Fruit fly (Drosophila melanogaster): ENCODE results near the gene Mlc-c.

Gene Mlc-c

dm6 chrX:5637543-5637942, 15.2 kb upstream of the Mlc-c start:
- TF ChIP-seq EcR (GFP tag; optimal IDR thresholded peaks at IDR 0.05) (no peak), CG8478 (optimal IDR thresholded peaks at IDR 0.05) (no peak), Dll (optimal IDR thresholded peaks at IDR 0.05) (no peak), psq (optimal IDR thresholded peaks at IDR 0.05) (no peak), usp (GFP tag; optimal IDR thresholded peaks at IDR 0.05) (no peak), pan (optimal IDR thresholded peaks at IDR 0.05) (no peak)

dm6 chrX:5636529-5637099, 14.3 kb upstream of the Mlc-c start:
- TF ChIP-seq EcR (GFP tag; optimal IDR thresholded peaks at IDR 0.05) (no peak), Dll (optimal IDR thresholded peaks at IDR 0.05) (no peak), usp (GFP tag; optimal IDR thresholded peaks at IDR 0.05) (no peak), CG8478 (optimal IDR thresholded peaks at IDR 0.05) (no peak), psq (optimal IDR thresholded peaks at IDR 0.05) (no peak), pan (optimal IDR thresholded peaks at IDR 0.05) (no peak)

dm6 chrX:5634714-5635113, 12.4 kb upstream of the Mlc-c start:
- no peak for TF ChIP-seq CG8478 (optimal IDR thresholded peaks at IDR 0.05)
- TF ChIP-seq pan (optimal IDR thresholded peaks at IDR 0.05): no peak
- TF ChIP-seq EcR (GFP tag; optimal IDR thresholded peaks at IDR 0.05): no peak
- no peak for TF ChIP-seq psq (optimal IDR thresholded peaks at IDR 0.05)
- no peak for TF ChIP-seq usp (GFP tag; optimal IDR thresholded peaks at IDR 0.05)
- no peak for TF ChIP-seq Dll (optimal IDR thresholded peaks at IDR 0.05)

dm6 chrX:5618562-5618961, 3.8 kb downstream of the Mlc-c start, which contains the start of gene RhoGAP5A:
Gene RhoGAP5A (minus strand): TSS chrX:5618806.
- TF ChIP-seq pan (optimal IDR thresholded peaks at IDR 0.05) (no peak), EcR (GFP tag; optimal IDR thresholded peaks at IDR 0.05) (no peak), psq (optimal IDR thresholded peaks at IDR 0.05) (no peak), CG8478 (optimal IDR thresholded peaks at IDR 0.05) (no peak), Dll (optimal IDR thresholded peaks at IDR 0.05) (no peak), usp (GFP tag; optimal IDR thresholded peaks at IDR 0.05) (no peak)

- TF ChIP-seq Dll (optimal IDR thresholded peaks at IDR 0.05): no peak
- no peak for TF ChIP-seq CG8478 (optimal IDR thresholded peaks at IDR 0.05)
- no peak for TF ChIP-seq psq (optimal IDR thresholded peaks at IDR 0.05)
- no peak for TF ChIP-seq usp (GFP tag; optimal IDR thresholded peaks at IDR 0.05)
- no peak for TF ChIP-seq EcR (GFP tag; optimal IDR thresholded peaks at IDR 0.05)
- no peak for TF ChIP-seq pan (optimal IDR thresholded peaks at IDR 0.05)
Observed at dm6 chrX:5616270-5616669, 6.1 kb downstream of the Mlc-c start, which contains the start of gene CG34434. Gene CG34434 (minus strand): TSS chrX:5616370.

- no peak for TF ChIP-seq pan (optimal IDR thresholded peaks at IDR 0.05)
- no peak for TF ChIP-seq CG8478 (optimal IDR thresholded peaks at IDR 0.05)
- TF ChIP-seq Dll (optimal IDR thresholded peaks at IDR 0.05): no peak
- no peak for TF ChIP-seq psq (optimal IDR thresholded peaks at IDR 0.05)
- TF ChIP-seq EcR (GFP tag; optimal IDR thresholded peaks at IDR 0.05): no peak
- TF ChIP-seq usp (GFP tag; optimal IDR thresholded peaks at IDR 0.05): no peak
Observed at dm6 chrX:5614367-5614766, 8.0 kb downstream of the Mlc-c start, which contains the start of gene CG34435. Gene CG34435 (minus strand): TSS chrX:5614467.

- no peak for TF ChIP-seq EcR (GFP tag; optimal IDR thresholded peaks at IDR 0.05)
- TF ChIP-seq psq (optimal IDR thresholded peaks at IDR 0.05): no peak
- TF ChIP-seq usp (GFP tag; optimal IDR thresholded peaks at IDR 0.05): no peak
- no peak for TF ChIP-seq CG8478 (optimal IDR thresholded peaks at IDR 0.05)
- no peak for TF ChIP-seq Dll (optimal IDR thresholded peaks at IDR 0.05)
- TF ChIP-seq pan (optimal IDR thresholded peaks at IDR 0.05): no peak
Observed at dm6 chrX:5612977-5613376, 9.4 kb downstream of the Mlc-c start.

dm6 chrX:5608472-5608871, 13.9 kb downstream of the Mlc-c start:
- no peak for TF ChIP-seq Dll (optimal IDR thresholded peaks at IDR 0.05)
- TF ChIP-seq psq (optimal IDR thresholded peaks at IDR 0.05): no peak
- TF ChIP-seq CG8478 (optimal IDR thresholded peaks at IDR 0.05): no peak
- TF ChIP-seq usp (GFP tag; optimal IDR thresholded peaks at IDR 0.05): no peak
- TF ChIP-seq pan (optimal IDR thresholded peaks at IDR 0.05): no peak
- TF ChIP-seq EcR (GFP tag; optimal IDR thresholded peaks at IDR 0.05): no peak

- TF ChIP-seq EcR (GFP tag; optimal IDR thresholded peaks at IDR 0.05): no peak
- TF ChIP-seq pan (optimal IDR thresholded peaks at IDR 0.05): no peak
- TF ChIP-seq CG8478 (optimal IDR thresholded peaks at IDR 0.05): no peak
- no peak for TF ChIP-seq usp (GFP tag; optimal IDR thresholded peaks at IDR 0.05)
- no peak for TF ChIP-seq psq (optimal IDR thresholded peaks at IDR 0.05)
- TF ChIP-seq Dll (optimal IDR thresholded peaks at IDR 0.05): no peak
Observed at dm6 chrX:5607647-5608046, 14.7 kb downstream of the Mlc-c start.

dm6 chrX:5606324-5606723, 16.0 kb downstream of the Mlc-c start:
- TF ChIP-seq psq (optimal IDR thresholded peaks at IDR 0.05): no peak
- TF ChIP-seq CG8478 (optimal IDR thresholded peaks at IDR 0.05): no peak

dm6 chrX:5604181-5604580, 18.2 kb downstream of the Mlc-c start:
- TF ChIP-seq psq (optimal IDR thresholded peaks at IDR 0.05) (no peak), usp (GFP tag; optimal IDR thresholded peaks at IDR 0.05) (no peak), CG8478 (optimal IDR thresholded peaks at IDR 0.05) (no peak), Dll (optimal IDR thresholded peaks at IDR 0.05) (no peak), pan (optimal IDR thresholded peaks at IDR 0.05) (no peak), EcR (GFP tag; optimal IDR thresholded peaks at IDR 0.05) (no peak)

dm6 chrX:5603009-5603408, 19.3 kb downstream of the Mlc-c start:
- TF ChIP-seq usp (GFP tag; optimal IDR thresholded peaks at IDR 0.05) (no peak), psq (optimal IDR thresholded peaks at IDR 0.05) (no peak), EcR (GFP tag; optimal IDR thresholded peaks at IDR 0.05) (no peak), CG8478 (optimal IDR thresholded peaks at IDR 0.05) (no peak), Dll (optimal IDR thresholded peaks at IDR 0.05) (no peak), pan (optimal IDR thresholded peaks at IDR 0.05) (no peak)

dm6 chrX:5602308-5602707, 20.0 kb downstream of the Mlc-c start:
- TF ChIP-seq Dll (optimal IDR thresholded peaks at IDR 0.05) (no peak), EcR (GFP tag; optimal IDR thresholded peaks at IDR 0.05) (no peak), usp (GFP tag; optimal IDR thresholded peaks at IDR 0.05) (no peak), psq (optimal IDR thresholded peaks at IDR 0.05) (no peak), CG8478 (optimal IDR thresholded peaks at IDR 0.05) (no peak), pan (optimal IDR thresholded peaks at IDR 0.05) (no peak)

All from whole organism.